Worm (Caenorhabditis elegans) whole organism, L1 larva: ENCODE results near the gene spig-9.
A peak's percentile ranks its signal among the peaks of the same experiment; 100 is the strongest.

Source experiments
- Y116A8C.19 ChIP-seq: sonication (generic microtip); optimal IDR thresholded peaks from 2 replicates; lab custom pipeline; 2016; ENCODE audit warnings: missing compliant biosample characterization, missing genetic modification characterization, borderline replicate concordance
- ama-1 ChIP-seq: fragments of 150-350 bp; optimal IDR thresholded peaks from 2 replicates; lab custom pipeline; 2014
- dpl-1 ChIP-seq, 3 experiments: fragments of 150-350 bp in 2 of 3; sonication (generic microtip) in 1 of 3; optimal IDR thresholded peaks; 2 replicates each; lab custom pipeline; 2014 to 2017; ENCODE audit warnings: missing biosample characterization in 3 of 3, missing genetic modification characterization in 3 of 3, missing genetic modification reagents in 3 of 3
- lin-13 ChIP-seq: fragments of 150-350 bp; optimal IDR thresholded peaks from 2 replicates; lab custom pipeline; 2014; ENCODE audit warnings: missing biosample characterization, missing genetic modification reagents, missing genetic modification characterization
- lin-39 ChIP-seq: fragments of 150-350 bp; optimal IDR thresholded peaks from 2 replicates; lab custom pipeline; 2014; ENCODE audit warnings: missing biosample characterization, missing genetic modification reagents, missing genetic modification characterization
- nhr-11 ChIP-seq: fragments of 150-350 bp; optimal IDR thresholded peaks from 2 replicates; lab custom pipeline; 2014; ENCODE audit warnings: missing biosample characterization, missing genetic modification characterization
- nhr-77 ChIP-seq: fragments of 150-350 bp; optimal IDR thresholded peaks from 2 replicates; lab custom pipeline; 2014; ENCODE audit warnings: missing biosample characterization, missing genetic modification characterization
- pag-3 ChIP-seq: sonication (generic microtip); optimal IDR thresholded peaks from 2 replicates; lab custom pipeline; 2017; ENCODE audit warnings: missing genetic modification characterization, mild to moderate bottlenecking, missing compliant biosample characterization, antibody characterized with exemption, borderline replicate concordance; ENCODE audit not compliant: insufficient read depth
- snpc-4 ChIP-seq: fragments of 150-350 bp; optimal IDR thresholded peaks from 2 replicates; lab custom pipeline; 2014; ENCODE audit warnings: missing biosample characterization, missing genetic modification characterization
- unc-62 ChIP-seq: fragments of 150-350 bp; optimal IDR thresholded peaks from 2 replicates; lab custom pipeline; 2014; ENCODE audit warnings: missing biosample characterization, missing genetic modification reagents, missing genetic modification characterization
- unc-98 ChIP-seq: fragments of 200-800 bp; sonication (Bioruptor generic); IDR thresholded peaks from 2 replicates; pipeline ENCODE4 v1.3.6; 2022; ENCODE audit warnings: missing genetic modification characterization, missing compliant biosample characterization
- zag-1 ChIP-seq: fragments of 150-350 bp; optimal IDR thresholded peaks from 2 replicates; lab custom pipeline; 2014; ENCODE audit warnings: missing biosample characterization, missing genetic modification characterization
- ztf-11 ChIP-seq, 2 experiments: sonication (generic microtip); optimal IDR thresholded peaks; 2 replicates each; lab custom pipeline; 2016 to 2017; ENCODE audit warnings: missing genetic modification characterization in 2 of 2, missing biosample characterization in 1 of 2, missing compliant biosample characterization in 1 of 2

- TF ChIP-seq nhr-77, result no peak
- TF ChIP-seq unc-62 (GFP tag; lab: Kevin White, UChicago), result no peak
- no peak for TF ChIP-seq nhr-11 (tag; lab: Kevin White, UChicago)
- peak in 2 of 3 experiments; percentile 23 to 64 for TF ChIP-seq dpl-1 (GFP tag; optimal IDR thresholded peaks at IDR 0.05; lab: Kevin White, UChicago)
- no peak for TF ChIP-seq pag-3 (tag; lab: Kevin White, UChicago)
- no peak for TF ChIP-seq lin-13 (GFP tag; lab: Kevin White, UChicago)
- no peak for TF ChIP-seq zag-1
- TF ChIP-seq unc-98, result no peak
- TF ChIP-seq Y116A8C.19 (tag; lab: Kevin White, UChicago), result no peak
- no peak for TF ChIP-seq lin-39 (tag; lab: Kevin White, UChicago)
- no peak for TF ChIP-seq ztf-11 (tag; optimal IDR thresholded peaks at IDR 0.05; lab: Kevin White, UChicago)
- peak; percentile 86 for TF ChIP-seq ama-1 (lab: Kevin White, UChicago)
- no peak for TF ChIP-seq snpc-4 (tag; lab: Kevin White, UChicago)
Measured at ce11 chrV:13656346-13657254, 44.9 kb upstream of the spig-9 start.
